Worm (Caenorhabditis elegans): Measurements from ENCODE around the gene dpy-4.

dpy-4 gene

ce11 chrIV:15024426-15024825, 37.8 kb upstream of the dpy-4 start:
- no peak for TF ChIP-seq egl-43 (GFP tag; IDR thresholded peaks at IDR 0.05)
- TF ChIP-seq T26A8.4 (GFP tag; IDR thresholded peaks at IDR 0.05) = no peak
- TF ChIP-seq set-16 (GFP tag; IDR thresholded peaks at IDR 0.05) = peak; percentile 80
- peak; percentile 84 for TF ChIP-seq aha-1 (tag)
- TF ChIP-seq nhr-10 (tag; optimal IDR thresholded peaks at IDR 0.05) = no peak
- no peak for TF ChIP-seq gei-8 (GFP tag; optimal IDR thresholded peaks at IDR 0.05)

- TF ChIP-seq ceh-44 (GFP tag; IDR thresholded peaks at IDR 0.05) (no peak), hlh-30 (tag; optimal IDR thresholded peaks at IDR 0.05; ENCODE audit: insufficient read depth) (peak; percentile 49), skn-1 (tag; optimal IDR thresholded peaks at IDR 0.05) (no peak), fos-1 (tag; optimal IDR thresholded peaks at IDR 0.05) (no peak), set-16 (GFP tag; IDR thresholded peaks at IDR 0.05) (no peak), daf-16 (GFP tag; optimal IDR thresholded peaks at IDR 0.05) (no peak), daf-16 (tag; optimal IDR thresholded peaks at IDR 0.05) (no peak), unc-39 (tag; optimal IDR thresholded peaks at IDR 0.05) (no peak), F37D6.2 (tag; optimal IDR thresholded peaks at IDR 0.05) (no peak), spr-3 (GFP tag; optimal IDR thresholded peaks at IDR 0.05) (no peak), jun-1 (tag; optimal IDR thresholded peaks at IDR 0.05) (no peak), lin-29 (GFP tag; IDR thresholded peaks at IDR 0.05) (no peak), unc-62 (GFP tag; optimal IDR thresholded peaks at IDR 0.05 in 1 of 2) (no peak), unc-62 (tag; optimal IDR thresholded peaks at IDR 0.05) (no peak), Y105C5A.15 (GFP tag; IDR thresholded peaks at IDR 0.05) (no peak), Y48G9A.11 (GFP tag; IDR thresholded peaks at IDR 0.05) (no peak), nhr-48 (tag; optimal IDR thresholded peaks at IDR 0.05) (no peak), hmg-1.1 (GFP tag; IDR thresholded peaks at IDR 0.05) (peak; percentile 44; the same call in 1 of the 2 replicates), ctbp-1 (GFP tag; IDR thresholded peaks at IDR 0.05) (peak; percentile 48; the same call in 1 of the 2 replicates), ceh-82 (tag; optimal IDR thresholded peaks at IDR 0.05) (no peak), duxl-1 (tag; optimal IDR thresholded peaks at IDR 0.05; ENCODE audit: poor library complexity) (no peak), ces-1 (GFP tag; optimal IDR thresholded peaks at IDR 0.05) (peak; percentile 19), lsy-2 (tag; optimal IDR thresholded peaks at IDR 0.05) (peak in 1 of 2 experiments; percentile 16), F44E2.7 (GFP tag; IDR thresholded peaks at IDR 0.05) (no peak), mep-1 (tag; optimal IDR thresholded peaks at IDR 0.05) (peak; percentile 21), snpc-1.2 (GFP tag; IDR thresholded peaks at IDR 0.05) (no peak), attf-4 (tag; optimal IDR thresholded peaks at IDR 0.05) (no peak), egl-43 (GFP tag; IDR thresholded peaks at IDR 0.05) (no peak), rbr-2 (tag; optimal IDR thresholded peaks at IDR 0.05) (peak; percentile 45), ztf-7 (tag; optimal IDR thresholded peaks at IDR 0.05) (no peak), lin-1 (GFP tag; IDR thresholded peaks at IDR 0.05) (no peak), mdl-1 (tag; optimal IDR thresholded peaks at IDR 0.05) (no peak), unc-130 (GFP tag; optimal IDR thresholded peaks at IDR 0.05) (no peak), fkh-10 (GFP tag; optimal IDR thresholded peaks at IDR 0.05) (peak; percentile 64), gei-8 (GFP tag; optimal IDR thresholded peaks at IDR 0.05) (no peak), ceh-28 (tag; optimal IDR thresholded peaks at IDR 0.05) (no peak), ztf-11 (tag; optimal IDR thresholded peaks at IDR 0.05) (no peak), ceh-32 (tag; optimal IDR thresholded peaks at IDR 0.05; ENCODE audit: poor library complexity) (peak; percentile 5), aha-1 (tag) (peak; percentile 44), nhr-77 (tag; optimal IDR thresholded peaks at IDR 0.05) (no peak), dmd-6 (GFP tag; IDR thresholded peaks at IDR 0.05) (0 out of 2 replicates have a peak, but pooled peaks have one; percentile 11), mdt-29 (GFP tag; IDR thresholded peaks at IDR 0.05) (no peak), zip-2 (tag; optimal IDR thresholded peaks at IDR 0.05) (no peak), hif-1 (tag; optimal IDR thresholded peaks at IDR 0.05) (no peak), nhr-111 (GFP tag; optimal IDR thresholded peaks at IDR 0.05) (no peak), nhr-10 (tag; optimal IDR thresholded peaks at IDR 0.05) (no peak), F10B5.3 (tag; optimal IDR thresholded peaks at IDR 0.05) (no peak), ZK337.2 (GFP tag; IDR thresholded peaks at IDR 0.05) (no peak), nhr-102 (tag; optimal IDR thresholded peaks at IDR 0.05) (no peak)
Observed at ce11 chrIV:15020958-15021357, 34.4 kb upstream of the dpy-4 start.
